Worm (Caenorhabditis elegans): ENCODE results near the gene odr-2.

Gene odr-2

ce11 chrV:7093720-7094401 lies 9.5 kb upstream of the odr-2 start, which contains the start of gene nhr-135 (continued):
- TF ChIP-seq mxl-1 (tag; optimal IDR thresholded peaks at IDR 0.05) (no peak), repo-1 (tag; optimal IDR thresholded peaks at IDR 0.05) (no peak), nhr-90 (tag; optimal IDR thresholded peaks at IDR 0.05) (peak; percentile 17), sptf-2 (GFP tag; optimal IDR thresholded peaks at IDR 0.05) (no peak), K12H6.12 (tag; optimal IDR thresholded peaks at IDR 0.05) (peak; percentile 3), ztf-18 (tag; optimal IDR thresholded peaks at IDR 0.05) (no peak), Y79H2A.3 (GFP tag; conservative IDR thresholded peaks at IDR 0.05) (no peak), madf-6 (GFP tag; IDR thresholded peaks at IDR 0.05) (no peak), nfya-1 (tag; optimal IDR thresholded peaks at IDR 0.05; ENCODE audit: borderline replicate concordance, insufficient read depth) (no peak), mel-28 (tag; optimal IDR thresholded peaks at IDR 0.05; ENCODE audit: borderline replicate concordance) (no peak), rec-8 (tag; optimal IDR thresholded peaks at IDR 0.05) (no peak), madf-8 (GFP tag; conservative IDR thresholded peaks at IDR 0.05) (no peak), hlh-12 (tag; optimal IDR thresholded peaks at IDR 0.05) (no peak), snpc-1.1 (tag; optimal IDR thresholded peaks at IDR 0.05; ENCODE audit: insufficient read depth) (no peak), madf-10 (tag; optimal IDR thresholded peaks at IDR 0.05) (peak; percentile 61), F52B5.7 (tag; optimal IDR thresholded peaks at IDR 0.05) (no peak), ceh-27 (GFP tag; optimal IDR thresholded peaks at IDR 0.05) (no peak), hmg-1.2 (GFP tag; IDR thresholded peaks at IDR 0.05) (no peak; the same call in 1 of the 2 replicates), bed-1 (GFP tag; IDR thresholded peaks at IDR 0.05) (no peak), ekl-4 (GFP tag; IDR thresholded peaks at IDR 0.05) (no peak), F55B11.4 (tag; optimal IDR thresholded peaks at IDR 0.05; ENCODE audit: borderline replicate concordance, insufficient read depth) (no peak), B0019.2 (GFP tag; conservative IDR thresholded peaks at IDR 0.05) (no peak), F10E7.11 (tag; optimal IDR thresholded peaks at IDR 0.05) (no peak), cebp-1 (GFP tag; IDR thresholded peaks at IDR 0.05) (0 out of 2 replicates have a peak, but pooled peaks have one; percentile 26), cebp-1 (tag; optimal IDR thresholded peaks at IDR 0.05) (peak; percentile 71), attf-5 (GFP tag; optimal IDR thresholded peaks at IDR 0.05) (peak; percentile 66), F37B4.10 (GFP tag; IDR thresholded peaks at IDR 0.05) (no peak), chd-7 (tag; optimal IDR thresholded peaks at IDR 0.05) (no peak), lir-1 (GFP tag; conservative IDR thresholded peaks at IDR 0.05) (no peak), ztf-26 (tag; optimal IDR thresholded peaks at IDR 0.05) (peak; percentile 53), hsf-1 (GFP tag; IDR thresholded peaks at IDR 0.05) (no peak), B0336.3 (GFP tag; IDR thresholded peaks at IDR 0.05) (0 out of 2 replicates have a peak, but pooled peaks have one; percentile 38), fkh-3 (tag; optimal IDR thresholded peaks at IDR 0.05) (no peak), nfyb-1 (GFP tag; IDR thresholded peaks at IDR 0.05) (peak; percentile 72; the same call in 1 of the 2 replicates), ceh-100 (GFP tag; IDR thresholded peaks at IDR 0.05) (no peak), xnd-1 (tag; optimal IDR thresholded peaks at IDR 0.05) (no peak), lin-54 (GFP tag; optimal IDR thresholded peaks at IDR 0.05) (no peak), Y53F4B.3 (GFP tag; IDR thresholded peaks at IDR 0.05) (no peak), nhr-80 (tag; optimal IDR thresholded peaks at IDR 0.05) (peak; percentile 92), F23B12.7 (tag; optimal IDR thresholded peaks at IDR 0.05; ENCODE audit: insufficient read depth) (no peak), sea-2 (GFP tag; IDR thresholded peaks at IDR 0.05) (no peak), nhr-27 (tag; optimal IDR thresholded peaks at IDR 0.05) (no peak), ceh-40 (GFP tag; IDR thresholded peaks at IDR 0.05) (no peak), lin-35 (GFP tag; optimal IDR thresholded peaks at IDR 0.05) (no peak), hlh-26 (GFP tag; conservative IDR thresholded peaks at IDR 0.05) (no peak), lsl-1 (GFP tag; optimal IDR thresholded peaks at IDR 0.05) (no peak), unc-62 (GFP tag; optimal IDR thresholded peaks at IDR 0.05) (no peak), pha-4 (tag; optimal IDR thresholded peaks at IDR 0.05) (no peak)
